Worm (Caenorhabditis elegans) whole organism, mixed stage, embryonic: ENCODE measurements around the gene atgp-2.

ENCODE experiments used
- M03D4.4 ChIP-seq: sonication (generic microtip); optimal IDR thresholded peaks from 2 replicates; lab custom pipeline; 2017; ENCODE audit warnings: mild to moderate bottlenecking, missing genetic modification characterization, missing compliant biosample characterization
- bed-3 ChIP-seq: fragments of 200-800 bp; sonication (Bioruptor generic); optimal IDR thresholded peaks from 3 replicates; lab custom pipeline; 2018; ENCODE audit warnings: mild to moderate bottlenecking, missing genetic modification characterization, moderate library complexity, missing compliant biosample characterization
- ceh-39 ChIP-seq: fragments of 150-350 bp; optimal IDR thresholded peaks from 2 replicates; lab custom pipeline; 2014; ENCODE audit warnings: missing biosample characterization, missing genetic modification characterization
- ceh-43 ChIP-seq: fragments of 200-800 bp; sonication (Bioruptor generic); optimal IDR thresholded peaks from 2 replicates; lab custom pipeline; 2018; ENCODE audit warnings: mild to moderate bottlenecking, missing genetic modification characterization, moderate library complexity, missing compliant biosample characterization
- ceh-83 ChIP-seq: fragments of 200-800 bp; sonication (Bioruptor generic); optimal IDR thresholded peaks from 2 replicates; lab custom pipeline; 2018; ENCODE audit warnings: mild to moderate bottlenecking, missing genetic modification characterization, missing compliant biosample characterization
- ces-1 ChIP-seq: fragments of 150-350 bp; optimal IDR thresholded peaks from 2 replicates; lab custom pipeline; 2014; ENCODE audit warnings: missing biosample characterization, missing genetic modification reagents, missing genetic modification characterization
- cnd-1 ChIP-seq: fragments of 200-800 bp; sonication (Bioruptor generic); optimal IDR thresholded peaks from 2 replicates; lab custom pipeline; 2018; ENCODE audit warnings: mild to moderate bottlenecking, missing genetic modification characterization, missing compliant biosample characterization
- drap-1 ChIP-seq: fragments of 200-800 bp; sonication (Bioruptor generic); optimal IDR thresholded peaks from 3 replicates; lab custom pipeline; 2018; ENCODE audit warnings: mild to moderate bottlenecking, missing genetic modification characterization, missing compliant biosample characterization
- elt-1 ChIP-seq: sonication (generic microtip); optimal IDR thresholded peaks from 2 replicates; lab custom pipeline; 2017; ENCODE audit warnings: missing genetic modification characterization, mild to moderate bottlenecking, missing compliant biosample characterization, antibody characterized with exemption, moderate library complexity, borderline replicate concordance; ENCODE audit not compliant: insufficient read depth
- elt-3 ChIP-seq: fragments of 150-350 bp; optimal IDR thresholded peaks from 2 replicates; lab custom pipeline; 2014; ENCODE audit warnings: missing biosample characterization, missing genetic modification characterization
- flh-1 ChIP-seq: fragments of 200-800 bp; sonication (Bioruptor generic); optimal IDR thresholded peaks from 2 replicates; lab custom pipeline; 2018; ENCODE audit warnings: mild to moderate bottlenecking, missing genetic modification characterization, moderate library complexity, missing compliant biosample characterization
- ham-2 ChIP-seq: fragments of 200-800 bp; sonication (Bioruptor generic); optimal IDR thresholded peaks from 2 replicates; lab custom pipeline; 2018; ENCODE audit warnings: mild to moderate bottlenecking, missing genetic modification characterization, missing compliant biosample characterization
- hlh-1 ChIP-seq: fragments of 150-350 bp; optimal IDR thresholded peaks from 2 replicates; lab custom pipeline; 2014; ENCODE audit warnings: missing biosample characterization, missing genetic modification reagents, missing genetic modification characterization
- lin-13 ChIP-seq: fragments of 150-350 bp; optimal IDR thresholded peaks from 2 replicates; lab custom pipeline; 2014; ENCODE audit warnings: missing biosample characterization, missing genetic modification characterization
- lin-32 ChIP-seq: fragments of 200-800 bp; sonication (Bioruptor generic); optimal IDR thresholded peaks from 2 replicates; lab custom pipeline; 2018; ENCODE audit warnings: mild to moderate bottlenecking, missing genetic modification characterization, missing compliant biosample characterization
- lsy-2 ChIP-seq: fragments of 150-350 bp; optimal IDR thresholded peaks from 2 replicates; lab custom pipeline; 2014; ENCODE audit warnings: missing biosample characterization, missing genetic modification characterization
- mab-5 ChIP-seq: fragments of 150-350 bp; optimal IDR thresholded peaks from 2 replicates; lab custom pipeline; 2014; ENCODE audit warnings: missing biosample characterization, missing genetic modification characterization
- mep-1 ChIP-seq: fragments of 150-350 bp; optimal IDR thresholded peaks from 2 replicates; lab custom pipeline; 2017; ENCODE audit warnings: missing biosample characterization, missing genetic modification reagents, missing genetic modification characterization, inconsistent platforms
- mls-2 ChIP-seq: sonication (generic microtip); optimal IDR thresholded peaks from 2 replicates; lab custom pipeline; 2016; ENCODE audit warnings: mild to moderate bottlenecking, missing genetic modification characterization, moderate library complexity, missing compliant biosample characterization
- nhr-12 ChIP-seq: fragments of 150-350 bp; optimal IDR thresholded peaks from 2 replicates; lab custom pipeline; 2014; ENCODE audit warnings: missing biosample characterization, missing genetic modification characterization
- nhr-2 ChIP-seq: fragments of 150-350 bp; optimal IDR thresholded peaks from 2 replicates; lab custom pipeline; 2014; ENCODE audit warnings: missing biosample characterization, missing genetic modification characterization
- nhr-28 ChIP-seq: fragments of 150-350 bp; optimal IDR thresholded peaks from 2 replicates; lab custom pipeline; 2014; ENCODE audit warnings: missing biosample characterization, missing genetic modification characterization
- nhr-76 ChIP-seq: sonication (generic microtip); optimal IDR thresholded peaks from 2 replicates; lab custom pipeline; 2017; ENCODE audit warnings: missing biosample characterization, missing genetic modification characterization
- pha-4 ChIP-seq: fragments of 150-350 bp; optimal IDR thresholded peaks from 2 replicates; lab custom pipeline; 2018; ENCODE audit warnings: missing biosample characterization, missing genetic modification reagents, missing genetic modification characterization
- sem-2 ChIP-seq: fragments of 200-800 bp; sonication (Bioruptor generic); optimal IDR thresholded peaks from 2 replicates; lab custom pipeline; 2018; ENCODE audit warnings: mild to moderate bottlenecking, missing genetic modification characterization, missing compliant biosample characterization
- snpc-4 ChIP-seq: fragments of 150-350 bp; optimal IDR thresholded peaks from 2 replicates; lab custom pipeline; 2014; ENCODE audit warnings: missing biosample characterization, missing genetic modification characterization
- sptf-1 ChIP-seq: sonication (generic microtip); optimal IDR thresholded peaks from 2 replicates; lab custom pipeline; 2017; ENCODE audit warnings: mild to moderate bottlenecking, missing genetic modification characterization, moderate library complexity, missing compliant biosample characterization
- tbx-8 ChIP-seq: fragments of 200-800 bp; sonication (Bioruptor generic); optimal IDR thresholded peaks from 2 replicates; lab custom pipeline; 2018; ENCODE audit warnings: mild to moderate bottlenecking, missing genetic modification characterization, moderate library complexity, missing compliant biosample characterization
- unc-120 ChIP-seq: sonication (generic microtip); optimal IDR thresholded peaks from 2 replicates; lab custom pipeline; 2017; ENCODE audit warnings: missing genetic modification characterization, missing compliant biosample characterization; ENCODE audit not compliant: poor library complexity, severe bottlenecking
- unc-39 ChIP-seq: fragments of 150-350 bp; optimal IDR thresholded peaks from 2 replicates; lab custom pipeline; 2014; ENCODE audit warnings: missing biosample characterization, missing genetic modification characterization
- unc-62 ChIP-seq: fragments of 150-350 bp; optimal IDR thresholded peaks from 2 replicates; lab custom pipeline; 2014; ENCODE audit warnings: missing biosample characterization, missing genetic modification reagents, missing genetic modification characterization
- zip-8 ChIP-seq: fragments of 150-350 bp; optimal IDR thresholded peaks from 2 replicates; lab custom pipeline; 2014; ENCODE audit warnings: missing biosample characterization, missing genetic modification characterization
- ztf-11 ChIP-seq: fragments of 150-350 bp; optimal IDR thresholded peaks from 2 replicates; lab custom pipeline; 2014; ENCODE audit warnings: missing biosample characterization, missing genetic modification characterization

The atgp-2 gene

ce11 chrII:14635179-14635578, 8.7 kb downstream of the atgp-2 start:
- TF ChIP-seq ceh-39 (tag; lab: Kevin White, UChicago) = no peak
- TF ChIP-seq bed-3 (GFP tag; lab: Kevin White, UChicago) = peak; percentile 21
- TF ChIP-seq tbx-8 (GFP tag; lab: Kevin White, UChicago) = no peak
- TF ChIP-seq nhr-28 (tag; lab: Kevin White, UChicago) = peak; percentile 6
- TF ChIP-seq flh-1 (GFP tag; lab: Kevin White, UChicago) = peak; percentile 7
- TF ChIP-seq lin-32 (GFP tag; lab: Kevin White, UChicago) = peak; percentile 70
- no peak for TF ChIP-seq lsy-2
- TF ChIP-seq unc-120 = peak; percentile 67
- TF ChIP-seq mab-5 (tag; lab: Kevin White, UChicago) = no peak
- TF ChIP-seq sem-2 (GFP tag; lab: Kevin White, UChicago) = peak; percentile 58
- TF ChIP-seq drap-1 = peak; percentile 79
- no peak for TF ChIP-seq nhr-2 (tag; lab: Kevin White, UChicago)
- peak; percentile 68 for TF ChIP-seq M03D4.4 (tag; lab: Kevin White, UChicago)
- no peak for TF ChIP-seq ces-1 (GFP tag; lab: Kevin White, UChicago)
- TF ChIP-seq zip-8 (tag; lab: Kevin White, UChicago) = no peak
- peak; percentile 4 for TF ChIP-seq mep-1 (tag; lab: Kevin White, UChicago)
- peak; percentile 45 for TF ChIP-seq ceh-83
- TF ChIP-seq ceh-43 (GFP tag; lab: Kevin White, UChicago) = peak; percentile 48
- peak; percentile 52 for TF ChIP-seq cnd-1 (tag; lab: Kevin White, UChicago)
- peak; percentile 70 for TF ChIP-seq mls-2
- TF ChIP-seq pha-4 (tag; lab: Kevin White, UChicago) = no peak
- peak; percentile 86 for TF ChIP-seq sptf-1 (tag; lab: Kevin White, UChicago)

ce11 chrII:14634042-14634441, 9.8 kb downstream of the atgp-2 start:
- TF ChIP-seq elt-3 (tag; lab: Kevin White, UChicago) (no peak), sem-2 (GFP tag; lab: Kevin White, UChicago) (no peak), cnd-1 (tag; lab: Kevin White, UChicago) (no peak), nhr-2 (tag; lab: Kevin White, UChicago) (no peak), M03D4.4 (tag; lab: Kevin White, UChicago) (no peak), mab-5 (tag; lab: Kevin White, UChicago) (no peak), hlh-1 (tag; lab: Kevin White, UChicago) (no peak), ceh-43 (GFP tag; lab: Kevin White, UChicago) (no peak), lin-13 (tag; lab: Kevin White, UChicago) (no peak), unc-39 (tag; lab: Kevin White, UChicago) (no peak), nhr-76 (tag; lab: Kevin White, UChicago) (no peak), ham-2 (GFP tag; lab: Kevin White, UChicago) (no peak), unc-120 (no peak)

ce11 chrII:14632823-14633222, 11.1 kb downstream of the atgp-2 start, which contains the start of gene C38C6.3:
C38C6.3 (plus strand) TSS chrII:14633123.
- TF ChIP-seq elt-1 = no peak
- TF ChIP-seq zip-8 (tag; lab: Kevin White, UChicago) = no peak
- TF ChIP-seq ham-2 (GFP tag; lab: Kevin White, UChicago) = no peak
- no peak for TF ChIP-seq flh-1 (GFP tag; lab: Kevin White, UChicago)
- TF ChIP-seq mab-5 (tag; lab: Kevin White, UChicago) = no peak
- no peak for TF ChIP-seq nhr-2 (tag; lab: Kevin White, UChicago)
- TF ChIP-seq unc-120 = no peak
- TF ChIP-seq ztf-11 (tag; lab: Kevin White, UChicago) = no peak
- TF ChIP-seq mls-2 = no peak
- TF ChIP-seq ces-1 (GFP tag; lab: Kevin White, UChicago) = no peak
- no peak for TF ChIP-seq nhr-12 (tag; lab: Kevin White, UChicago)
- no peak for TF ChIP-seq snpc-4 (tag; lab: Kevin White, UChicago)
- no peak for TF ChIP-seq unc-39 (tag; lab: Kevin White, UChicago)
- no peak for TF ChIP-seq ceh-39 (tag; lab: Kevin White, UChicago)
- TF ChIP-seq bed-3 (GFP tag; lab: Kevin White, UChicago) = no peak
- TF ChIP-seq unc-62 (GFP tag; lab: Kevin White, UChicago) = no peak
- TF ChIP-seq, all 35 proteins: peak for 0

ce11 chrII:14627330-14627729, 16.6 kb downstream of the atgp-2 start, which contains the start of gene tag-297:
tag-297 (plus strand) TSS chrII:14627630.
- TF ChIP-seq nhr-2 (tag; lab: Kevin White, UChicago) = no peak
- no peak for TF ChIP-seq lin-13 (tag; lab: Kevin White, UChicago)
- TF ChIP-seq flh-1 (GFP tag; lab: Kevin White, UChicago) = no peak
- TF ChIP-seq nhr-76 (tag; lab: Kevin White, UChicago) = no peak
- TF ChIP-seq ceh-83 = no peak
- TF ChIP-seq ztf-11 (tag; lab: Kevin White, UChicago) = no peak
- TF ChIP-seq ceh-39 (tag; lab: Kevin White, UChicago) = no peak
- TF ChIP-seq hlh-1 (tag; lab: Kevin White, UChicago) = no peak
- TF ChIP-seq, all 35 proteins: peak for 0
